Fruit fly (Drosophila melanogaster) whole organism, prepupa: ENCODE data around the gene CG17752.
A peak's percentile ranks its signal among the peaks of the same experiment; 100 is the strongest.

ENCODE experiments used
- CG10631 ChIP-seq: fragments of 200-800 bp; sonication (Bioruptor generic); optimal IDR thresholded peaks from 2 replicates; lab custom pipeline; 2016; ENCODE audit warnings: missing biosample characterization, missing genetic modification characterization
- CG11294 ChIP-seq: fragments of 200-800 bp; sonication (Bioruptor generic); IDR thresholded peaks from 2 replicates; pipeline ENCODE4 v1.3.6; 2022; ENCODE audit warnings: missing biosample characterization, missing genetic modification characterization
- CG11902 ChIP-seq: fragments of 200-800 bp; sonication (Bioruptor generic); optimal IDR thresholded peaks from 3 replicates; lab custom pipeline; 2016; ENCODE audit warnings: missing biosample characterization, missing genetic modification characterization
- CG15336 ChIP-seq: fragments of 200-800 bp; sonication (Bioruptor generic); IDR thresholded peaks from 2 replicates; pipeline ENCODE4 v1.3.6; 2022; ENCODE audit warnings: missing biosample characterization, missing genetic modification characterization
- CG34406 ChIP-seq: fragments of 200-800 bp; sonication (Bioruptor generic); optimal IDR thresholded peaks from 3 replicates; lab custom pipeline; 2016; ENCODE audit warnings: missing biosample characterization, missing genetic modification characterization
- CG3919 ChIP-seq: fragments of 200-800 bp; sonication (Bioruptor generic); optimal IDR thresholded peaks from 3 replicates; lab custom pipeline; 2016; ENCODE audit warnings: missing biosample characterization, missing genetic modification characterization
- CG6792 ChIP-seq: fragments of 200-800 bp; sonication (Bioruptor generic); optimal IDR thresholded peaks from 3 replicates; lab custom pipeline; 2016; ENCODE audit warnings: missing biosample characterization, missing genetic modification characterization
- CG7368 ChIP-seq: fragments of 200-800 bp; sonication (Bioruptor generic); optimal IDR thresholded peaks from 3 replicates; lab custom pipeline; 2016; ENCODE audit warnings: missing biosample characterization, missing genetic modification characterization
- CG8119 ChIP-seq: fragments of 200-800 bp; sonication (Bioruptor generic); IDR thresholded peaks from 3 replicates; pipeline ENCODE4 v1.3.6; 2022; ENCODE audit warnings: missing biosample characterization, missing genetic modification characterization
- CG8319 ChIP-seq: fragments of 200-800 bp; sonication (Bioruptor generic); optimal IDR thresholded peaks from 3 replicates; lab custom pipeline; 2016; ENCODE audit warnings: missing biosample characterization, missing genetic modification characterization
- CG8632 ChIP-seq: fragments of 200-800 bp; sonication (Bioruptor generic); optimal IDR thresholded peaks from 3 replicates; lab custom pipeline; 2016; ENCODE audit warnings: missing biosample characterization, missing genetic modification characterization
- CG9139 ChIP-seq: fragments of 200-800 bp; sonication (Bioruptor generic); optimal IDR thresholded peaks from 3 replicates; lab custom pipeline; 2017; ENCODE audit warnings: missing biosample characterization, mild to moderate bottlenecking, missing genetic modification characterization
- Eip75B ChIP-seq: fragments of 200-800 bp; sonication (Bioruptor generic); optimal IDR thresholded peaks from 3 replicates; lab custom pipeline; 2016; ENCODE audit warnings: missing biosample characterization, missing genetic modification characterization
- Eip78C ChIP-seq: fragments of 200-800 bp; sonication (Bioruptor generic); peaks from one replicate; lab custom pipeline; 2016; ENCODE audit warnings: missing biosample characterization, missing genetic modification characterization
- Eip93F ChIP-seq: fragments of 200-800 bp; sonication (Bioruptor generic); optimal IDR thresholded peaks from 2 replicates; lab custom pipeline; 2016; ENCODE audit warnings: missing biosample characterization, mild to moderate bottlenecking, missing genetic modification characterization
- Ets21C ChIP-seq: fragments of 200-800 bp; sonication (Bioruptor generic); optimal IDR thresholded peaks from 3 replicates; lab custom pipeline; 2016; ENCODE audit warnings: missing biosample characterization, missing genetic modification characterization
- Ets96B ChIP-seq: fragments of 200-800 bp; optimal IDR thresholded peaks from 2 replicates; lab custom pipeline; 2019; ENCODE audit warnings: missing biosample characterization, mild to moderate bottlenecking, missing genetic modification characterization, moderate library complexity
- Hr38 ChIP-seq: sonication (Bioruptor generic); optimal IDR thresholded peaks from 2 replicates; lab custom pipeline; 2016; ENCODE audit warnings: missing biosample characterization, missing genetic modification characterization
- Hr39 ChIP-seq: fragments of 200-800 bp; sonication (Bioruptor generic); optimal IDR thresholded peaks from 2 replicates; lab custom pipeline; 2016; ENCODE audit warnings: missing biosample characterization, missing genetic modification characterization
- Lpt ChIP-seq: fragments of 200-800 bp; sonication (Bioruptor generic); optimal IDR thresholded peaks from 3 replicates; lab custom pipeline; 2016; ENCODE audit warnings: missing biosample characterization, missing genetic modification characterization
- Met ChIP-seq: fragments of 200-800 bp; sonication (Bioruptor generic); optimal IDR thresholded peaks from 3 replicates; lab custom pipeline; 2016; ENCODE audit warnings: missing biosample characterization, missing genetic modification characterization
- Smox ChIP-seq: fragments of 200-800 bp; sonication (Bioruptor generic); optimal IDR thresholded peaks from 3 replicates; lab custom pipeline; 2016; ENCODE audit warnings: missing biosample characterization, missing genetic modification characterization
- Sox15 ChIP-seq: fragments of 200-800 bp; sonication (Bioruptor generic); optimal IDR thresholded peaks from 3 replicates; lab custom pipeline; 2016; ENCODE audit warnings: missing biosample characterization, missing genetic modification characterization
- achi ChIP-seq: fragments of 200-800 bp; sonication (Bioruptor generic); optimal IDR thresholded peaks from 3 replicates; lab custom pipeline; 2016; ENCODE audit warnings: missing biosample characterization, missing genetic modification characterization
- acj6 ChIP-seq: fragments of 200-800 bp; sonication (Bioruptor generic); optimal IDR thresholded peaks from 3 replicates; lab custom pipeline; 2016; ENCODE audit warnings: missing biosample characterization, missing genetic modification characterization
- cyc ChIP-seq: fragments of 200-800 bp; sonication (Bioruptor generic); optimal IDR thresholded peaks from 3 replicates; lab custom pipeline; 2016; ENCODE audit warnings: missing biosample characterization, missing genetic modification characterization
- dsx ChIP-seq: fragments of 200-800 bp; optimal IDR thresholded peaks from 3 replicates; lab custom pipeline; 2019; ENCODE audit warnings: missing biosample characterization, mild to moderate bottlenecking, missing genetic modification characterization, moderate library complexity; ENCODE audit not compliant: poor library complexity, severe bottlenecking
- eg ChIP-seq: fragments of 200-800 bp; sonication (Bioruptor generic); IDR thresholded peaks from 3 replicates; pipeline ENCODE4 v1.3.6; 2022; ENCODE audit warnings: missing biosample characterization, missing genetic modification characterization
- fd59A ChIP-seq: fragments of 200-800 bp; sonication (Bioruptor generic); optimal IDR thresholded peaks from 2 replicates; lab custom pipeline; 2017; ENCODE audit warnings: missing biosample characterization, mild to moderate bottlenecking, missing genetic modification characterization, missing genetic modification reagents
- fd85E ChIP-seq: fragments of 200-800 bp; sonication (Bioruptor generic); optimal IDR thresholded peaks from 3 replicates; lab custom pipeline; 2016; ENCODE audit warnings: missing biosample characterization, missing genetic modification characterization
- fkh ChIP-seq: fragments of 200-800 bp; sonication (Bioruptor generic); optimal IDR thresholded peaks from 3 replicates; lab custom pipeline; 2017; ENCODE audit warnings: missing biosample characterization, mild to moderate bottlenecking, missing genetic modification characterization, moderate library complexity
- lz ChIP-seq: fragments of 200-800 bp; sonication (Bioruptor generic); optimal IDR thresholded peaks from 3 replicates; lab custom pipeline; 2016; ENCODE audit warnings: missing biosample characterization, missing genetic modification characterization
- net ChIP-seq: fragments of 200-800 bp; sonication (Bioruptor generic); optimal IDR thresholded peaks from 3 replicates; lab custom pipeline; 2016; ENCODE audit warnings: missing biosample characterization, missing genetic modification characterization
- pdm3 ChIP-seq: fragments of 200-800 bp; sonication (Bioruptor generic); optimal IDR thresholded peaks from 3 replicates; lab custom pipeline; 2016; ENCODE audit warnings: missing biosample characterization, missing genetic modification characterization
- spab ChIP-seq: fragments of 200-800 bp; sonication (Bioruptor generic); optimal IDR thresholded peaks from 2 replicates; lab custom pipeline; 2017; ENCODE audit warnings: missing biosample characterization, mild to moderate bottlenecking, missing genetic modification characterization, missing genetic modification reagents
- ss ChIP-seq, 2 experiments: fragments of 200-800 bp; sonication (Bioruptor generic); optimal IDR thresholded peaks; 2 replicates in 1 of 2; 3 replicates in 1 of 2; lab custom pipeline; 2017 to 2018; ENCODE audit warnings: mild to moderate bottlenecking in 2 of 2, missing biosample characterization in 2 of 2, missing genetic modification characterization in 2 of 2, moderate library complexity in 1 of 2
- svp ChIP-seq: fragments of 200-800 bp; sonication (Bioruptor generic); peaks from one replicate; lab custom pipeline; 2016; ENCODE audit warnings: missing biosample characterization, missing genetic modification characterization
- topi ChIP-seq: fragments of 200-800 bp; sonication (Bioruptor generic); optimal IDR thresholded peaks from 3 replicates; lab custom pipeline; 2016; ENCODE audit warnings: missing biosample characterization, missing genetic modification characterization
- vri ChIP-seq: fragments of 200-800 bp; sonication (Bioruptor generic); optimal IDR thresholded peaks from 3 replicates; lab custom pipeline; 2016; ENCODE audit warnings: missing biosample characterization, mild to moderate bottlenecking, missing genetic modification characterization

Gene CG17752

dm6 chr3R:19641498-19642065 lies 31.6 kb downstream of the CG17752 start (continued):
- TF ChIP-seq vri (GFP tag; lab: Kevin White, UChicago) (peak; percentile 79), net (peak; percentile 78), achi (peak; percentile 76), CG6792 (GFP tag; lab: Kevin White, UChicago) (peak; percentile 73), CG15336 (GFP tag; lab: Robert Waterston, UW) (peak; percentile 95), svp (peak; percentile 86), topi (GFP tag; lab: Kevin White, UChicago) (peak; percentile 77), Eip93F (peak; percentile 52), Lpt (GFP tag; lab: Kevin White, UChicago) (peak; percentile 73), CG11294 (GFP tag; lab: Robert Waterston, UW) (peak; percentile 78), Met (peak; percentile 79), Smox (GFP tag; lab: Kevin White, UChicago) (peak; percentile 77)

- TF ChIP-seq fd85E (GFP tag; lab: Kevin White, UChicago) (no peak), Eip93F (peak; percentile 51), ss (GFP tag; optimal IDR thresholded peaks at IDR 0.05; lab: Kevin White, UChicago) (no peak), Sox15 (GFP tag; lab: Kevin White, UChicago) (no peak), spab (GFP tag; lab: Kevin White, UChicago) (no peak), CG3919 (GFP tag; lab: Kevin White, UChicago) (no peak), dsx (GFP tag; lab: Kevin White, UChicago) (peak; percentile 68), CG10631 (GFP tag; lab: Kevin White, UChicago) (no peak), Hr38 (GFP tag; lab: Kevin White, UChicago) (no peak), CG8632 (GFP tag; lab: Kevin White, UChicago) (no peak), vri (GFP tag; lab: Kevin White, UChicago) (no peak), lz (no peak), net (no peak), CG7368 (GFP tag; lab: Kevin White, UChicago) (no peak), eg (GFP tag; lab: Robert Waterston, UW) (no peak), Eip78C (peak; percentile 81), pdm3 (no peak), svp (peak; percentile 46), fkh (GFP tag; lab: Kevin White, UChicago) (no peak), cyc (GFP tag; lab: Kevin White, UChicago) (no peak), Lpt (GFP tag; lab: Kevin White, UChicago) (no peak), fd59A (no peak), Eip75B (GFP tag; lab: Kevin White, UChicago) (peak; percentile 5), Hr39 (GFP tag; lab: Kevin White, UChicago) (no peak), CG34406 (GFP tag; lab: Kevin White, UChicago) (no peak), CG9139 (GFP tag; lab: Kevin White, UChicago) (no peak), CG8319 (GFP tag; lab: Kevin White, UChicago) (no peak), Ets21C (GFP tag; lab: Kevin White, UChicago) (no peak), Smox (GFP tag; lab: Kevin White, UChicago) (peak; percentile 25), Ets96B (tag; lab: Kevin White, UChicago) (no peak), CG15336 (GFP tag; lab: Robert Waterston, UW) (peak; percentile 25; the same call in 1 of the 2 replicates), CG8119 (GFP tag; lab: Robert Waterston, UW) (no peak), CG11902 (GFP tag; lab: Kevin White, UChicago) (no peak), acj6 (GFP tag; lab: Kevin White, UChicago) (no peak)
These were observed 32.3 kb downstream of the CG17752 start, which contains the start of gene subdued for dm6 chr3R:19642092-19642892. Gene subdued, minus strand, starts transcription at chr3R:19642722.
